Worm (Caenorhabditis elegans) whole organism, L1 larva: Measurements from ENCODE around the gene W02B12.11.

ENCODE experiments used
- C04F5.9 ChIP-seq: sonication (generic microtip); optimal IDR thresholded peaks from 2 replicates; lab custom pipeline; 2016; ENCODE audit warnings: missing genetic modification characterization, missing compliant biosample characterization
- Y116A8C.19 ChIP-seq: sonication (generic microtip); optimal IDR thresholded peaks from 2 replicates; lab custom pipeline; 2016; ENCODE audit warnings: missing compliant biosample characterization, missing genetic modification characterization, borderline replicate concordance
- aha-1 ChIP-seq: fragments of 150-350 bp; optimal IDR thresholded peaks from 2 replicates; lab custom pipeline; 2014; ENCODE audit warnings: missing biosample characterization, missing genetic modification characterization
- ama-1 ChIP-seq: fragments of 150-350 bp; optimal IDR thresholded peaks from 2 replicates; lab custom pipeline; 2014
- blmp-1 ChIP-seq: fragments of 150-350 bp; optimal IDR thresholded peaks from 2 replicates; lab custom pipeline; 2014; ENCODE audit warnings: missing biosample characterization, missing genetic modification characterization
- ceh-63 ChIP-seq: fragments of 200-800 bp; sonication (Bioruptor generic); optimal IDR thresholded peaks from 2 replicates; lab custom pipeline; 2018; ENCODE audit warnings: mild to moderate bottlenecking, missing genetic modification characterization, missing compliant biosample characterization
- ceh-8 ChIP-seq: fragments of 200-800 bp; sonication (Bioruptor generic); optimal IDR thresholded peaks from 2 replicates; lab custom pipeline; 2018; ENCODE audit warnings: mild to moderate bottlenecking, missing genetic modification characterization, moderate library complexity, missing compliant biosample characterization
- ceh-88 ChIP-seq: fragments of 200-800 bp; sonication (Bioruptor generic); IDR thresholded peaks from 2 replicates; pipeline ENCODE4 v1.3.6; 2022; ENCODE audit warnings: missing genetic modification characterization, missing compliant biosample characterization
- ces-1 ChIP-seq: fragments of 150-350 bp; optimal IDR thresholded peaks from 2 replicates; lab custom pipeline; 2014; ENCODE audit warnings: missing biosample characterization, missing genetic modification reagents, missing genetic modification characterization
- dpl-1 ChIP-seq, 3 experiments: fragments of 150-350 bp in 2 of 3; sonication (generic microtip) in 1 of 3; optimal IDR thresholded peaks; 2 replicates each; lab custom pipeline; 2014 to 2017; ENCODE audit warnings: missing biosample characterization in 3 of 3, missing genetic modification characterization in 3 of 3, missing genetic modification reagents in 3 of 3
- elt-3 ChIP-seq, 6 experiments: fragments of 150-350 bp in 1 of 6; sonication (generic microtip); optimal IDR thresholded peaks; 2 replicates each; lab custom pipeline; 2017 to 2018; ENCODE audit warnings: missing biosample characterization in 6 of 6, missing genetic modification characterization in 6 of 6, inconsistent platforms in 1 of 6
- grh-1 ChIP-seq: fragments of 200-800 bp; sonication (Bioruptor generic); IDR thresholded peaks from 2 replicates; pipeline ENCODE4 v1.3.6; 2022; ENCODE audit warnings: missing genetic modification reagents, missing genetic modification characterization, missing compliant biosample characterization
- hlh-4 ChIP-seq: sonication (generic microtip); optimal IDR thresholded peaks from 2 replicates; lab custom pipeline; 2016; ENCODE audit warnings: mild to moderate bottlenecking, missing genetic modification characterization, missing compliant biosample characterization
- hpl-2 ChIP-seq: fragments of 150-350 bp; optimal IDR thresholded peaks from 2 replicates; lab custom pipeline; 2014; ENCODE audit warnings: missing biosample characterization, missing genetic modification reagents, missing genetic modification characterization
- lin-14 ChIP-seq: fragments of 200-800 bp; sonication (Bioruptor generic); optimal IDR thresholded peaks from 2 replicates; lab custom pipeline; 2018; ENCODE audit warnings: mild to moderate bottlenecking, missing genetic modification characterization, moderate library complexity, missing compliant biosample characterization
- lin-15B ChIP-seq: fragments of 150-350 bp; sonication (generic microtip); optimal IDR thresholded peaks from 3 replicates; lab custom pipeline; 2014; ENCODE audit warnings: missing biosample characterization, missing genetic modification characterization
- lir-3 ChIP-seq: sonication (generic microtip); optimal IDR thresholded peaks from 2 replicates; lab custom pipeline; 2016; ENCODE audit warnings: mild to moderate bottlenecking, missing genetic modification characterization, moderate library complexity, missing compliant biosample characterization; ENCODE audit not compliant: poor library complexity
- lsy-2 ChIP-seq, 2 experiments: fragments of 150-350 bp; optimal IDR thresholded peaks; 2 replicates each; lab custom pipeline; 2014; ENCODE audit warnings: missing biosample characterization in 2 of 2, missing genetic modification characterization in 2 of 2
- mab-9 ChIP-seq: fragments of 200-800 bp; sonication (Bioruptor generic); IDR thresholded peaks from 2 replicates; pipeline ENCODE4 v1.3.6; 2022; ENCODE audit warnings: missing genetic modification reagents, missing genetic modification characterization, missing compliant biosample characterization
- mdl-1 ChIP-seq, 2 experiments: fragments of 150-350 bp; optimal IDR thresholded peaks; 2 replicates each; lab custom pipeline; 2014 to 2017; ENCODE audit warnings: missing biosample characterization in 2 of 2, missing genetic modification characterization in 2 of 2, inconsistent platforms in 1 of 2
- mep-1 ChIP-seq: fragments of 150-350 bp; optimal IDR thresholded peaks from 2 replicates; lab custom pipeline; 2014; ENCODE audit warnings: missing biosample characterization, missing genetic modification characterization
- nhr-19 ChIP-seq: fragments of 200-800 bp; sonication (Bioruptor generic); conservative IDR thresholded peaks from 2 replicates; pipeline ENCODE4 v1.3.6; 2022; ENCODE audit warnings: missing genetic modification characterization, missing compliant biosample characterization
- nhr-20 ChIP-seq: sonication (generic microtip); optimal IDR thresholded peaks from 2 replicates; lab custom pipeline; 2016; ENCODE audit warnings: mild to moderate bottlenecking, missing genetic modification characterization, missing compliant biosample characterization
- nhr-237 ChIP-seq: fragments of 150-350 bp; optimal IDR thresholded peaks from 2 replicates; lab custom pipeline; 2014; ENCODE audit warnings: missing biosample characterization, missing genetic modification characterization
- nhr-28 ChIP-seq: fragments of 150-350 bp; optimal IDR thresholded peaks from 2 replicates; lab custom pipeline; 2014; ENCODE audit warnings: missing biosample characterization, missing genetic modification characterization
- nhr-47 ChIP-seq: sonication (generic microtip); optimal IDR thresholded peaks from 2 replicates; lab custom pipeline; 2016; ENCODE audit warnings: mild to moderate bottlenecking, missing genetic modification characterization, moderate library complexity, missing compliant biosample characterization
- nhr-71 ChIP-seq: sonication (generic microtip); optimal IDR thresholded peaks from 2 replicates; lab custom pipeline; 2016; ENCODE audit warnings: mild to moderate bottlenecking, missing genetic modification characterization, moderate library complexity, missing compliant biosample characterization
- nhr-76 ChIP-seq: sonication (generic microtip); optimal IDR thresholded peaks from 2 replicates; lab custom pipeline; 2017; ENCODE audit warnings: missing biosample characterization, missing genetic modification characterization
- nhr-85 ChIP-seq: sonication (generic microtip); peaks from one replicate; lab custom pipeline; 2016; ENCODE audit warnings: missing genetic modification characterization, inconsistent platforms, missing compliant biosample characterization
- nhr-90 ChIP-seq: sonication (generic microtip); optimal IDR thresholded peaks from 2 replicates; lab custom pipeline; 2016; ENCODE audit warnings: mild to moderate bottlenecking, missing genetic modification characterization, missing compliant biosample characterization; ENCODE audit not compliant: poor library complexity
- pag-3 ChIP-seq: sonication (generic microtip); optimal IDR thresholded peaks from 2 replicates; lab custom pipeline; 2017; ENCODE audit warnings: missing genetic modification characterization, mild to moderate bottlenecking, missing compliant biosample characterization, antibody characterized with exemption, borderline replicate concordance; ENCODE audit not compliant: insufficient read depth
- pqm-1 ChIP-seq: sonication (generic microtip); optimal IDR thresholded peaks from 3 replicates; lab custom pipeline; 2017; ENCODE audit warnings: missing biosample characterization, missing genetic modification characterization
- rnt-1 ChIP-seq: sonication (generic microtip); optimal IDR thresholded peaks from 2 replicates; lab custom pipeline; 2016; ENCODE audit warnings: mild to moderate bottlenecking, missing genetic modification characterization, moderate library complexity, missing compliant biosample characterization
- snu-23 ChIP-seq: sonication (generic microtip); optimal IDR thresholded peaks from 2 replicates; lab custom pipeline; 2016; ENCODE audit warnings: missing genetic modification characterization, missing compliant biosample characterization
- sox-4 ChIP-seq: sonication (generic microtip); optimal IDR thresholded peaks from 2 replicates; lab custom pipeline; 2016; ENCODE audit warnings: missing genetic modification characterization, missing compliant biosample characterization
- swsn-7 ChIP-seq: sonication (generic microtip); optimal IDR thresholded peaks from 2 replicates; lab custom pipeline; 2016; ENCODE audit warnings: missing genetic modification characterization, missing compliant biosample characterization
- unc-130 ChIP-seq: fragments of 150-350 bp; optimal IDR thresholded peaks from 2 replicates; lab custom pipeline; 2017; ENCODE audit warnings: missing biosample characterization, missing genetic modification characterization, inconsistent platforms
- unc-62 ChIP-seq: fragments of 150-350 bp; optimal IDR thresholded peaks from 2 replicates; lab custom pipeline; 2014; ENCODE audit warnings: missing biosample characterization, missing genetic modification reagents, missing genetic modification characterization
- unc-98 ChIP-seq: fragments of 200-800 bp; sonication (Bioruptor generic); IDR thresholded peaks from 2 replicates; pipeline ENCODE4 v1.3.6; 2022; ENCODE audit warnings: missing genetic modification characterization, missing compliant biosample characterization
- xbp-1 ChIP-seq: sonication (generic microtip); optimal IDR thresholded peaks from 2 replicates; lab custom pipeline; 2016; ENCODE audit warnings: missing genetic modification characterization, missing compliant biosample characterization
- zip-4 ChIP-seq: fragments of 200-800 bp; sonication (Bioruptor generic); optimal IDR thresholded peaks from 2 replicates; lab custom pipeline; 2018; ENCODE audit warnings: mild to moderate bottlenecking, missing genetic modification characterization, moderate library complexity, missing compliant biosample characterization
- ztf-11 ChIP-seq, 2 experiments: sonication (generic microtip); optimal IDR thresholded peaks; 2 replicates each; lab custom pipeline; 2016 to 2017; ENCODE audit warnings: missing genetic modification characterization in 2 of 2, missing biosample characterization in 1 of 2, missing compliant biosample characterization in 1 of 2
- ztf-4 ChIP-seq: fragments of 150-350 bp; optimal IDR thresholded peaks from 2 replicates; lab custom pipeline; 2014; ENCODE audit warnings: missing biosample characterization, missing genetic modification characterization

The W02B12.11 gene

DNA sequence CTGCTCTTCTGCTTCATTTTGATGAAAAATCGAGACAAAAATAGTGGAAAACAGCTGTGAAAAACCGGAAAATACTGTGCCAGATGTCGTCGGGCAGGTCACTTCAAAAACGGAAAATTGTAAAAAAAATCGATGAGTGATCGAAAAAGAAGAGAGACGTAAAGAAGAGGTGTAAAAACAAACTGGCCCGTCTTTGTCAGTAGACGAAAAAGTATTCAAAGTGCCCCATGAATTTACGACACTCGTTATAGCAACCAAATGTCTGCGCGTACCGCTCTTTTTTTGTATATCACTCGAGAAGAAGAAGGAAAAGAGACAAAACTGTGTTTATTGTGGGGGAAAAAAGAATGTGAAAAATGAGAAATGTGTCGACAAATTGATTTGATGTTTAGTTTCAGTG is 11.5 kb downstream of the W02B12.11 start, which contains the start of gene twk-5:
twk-5 (minus strand) TSS at position 101 of the 400 bp plus-strand sequence.
- TF ChIP-seq nhr-85 (tag; lab: Kevin White, UChicago): peak; percentile 67
- TF ChIP-seq unc-130 (tag; lab: Kevin White, UChicago): no peak
- TF ChIP-seq lin-14 (GFP tag; lab: Kevin White, UChicago): peak; percentile 17
- peak; percentile 4 for TF ChIP-seq snu-23 (GFP tag; lab: Kevin White, UChicago)
- no peak for TF ChIP-seq unc-62 (GFP tag; lab: Kevin White, UChicago)
- TF ChIP-seq lsy-2 (tag; optimal IDR thresholded peaks at IDR 0.05; lab: Kevin White, UChicago): peak in 1 of 2 experiments; percentile 7
- TF ChIP-seq, all 84 proteins: peak for 4

DNA sequence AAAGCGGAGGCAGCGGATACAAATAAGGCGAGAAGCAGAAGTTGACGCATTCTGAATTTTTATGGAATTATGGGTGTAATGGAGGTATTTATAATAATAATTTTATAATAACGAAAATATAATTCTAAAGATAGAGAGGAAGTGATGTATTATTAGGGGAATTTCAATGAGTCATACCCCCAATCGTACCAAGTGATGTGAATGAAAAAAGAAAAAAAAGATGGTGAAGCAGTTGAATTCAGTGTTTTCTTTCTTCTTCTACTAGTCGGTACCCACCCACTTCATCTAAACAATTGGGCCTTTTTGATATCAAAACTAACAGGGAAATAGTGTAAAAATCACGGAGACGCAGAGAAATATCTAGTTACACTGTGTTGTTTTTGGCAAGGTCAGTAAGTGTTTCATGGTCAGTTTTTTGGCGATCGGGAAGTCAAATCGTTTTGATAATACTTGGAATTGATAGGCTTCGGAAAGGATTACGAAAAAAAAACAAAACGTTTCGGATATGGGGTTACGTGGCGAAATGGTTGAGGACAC is 13.1 kb downstream of the W02B12.11 start, which contains the start of gene ttr-18:
ttr-18 (minus strand) TSS at position 51 of the 537 bp plus-strand sequence.
- TF ChIP-seq hlh-4 (tag; lab: Kevin White, UChicago) (no peak), ztf-11 (tag; optimal IDR thresholded peaks at IDR 0.05; lab: Kevin White, UChicago) (no peak), nhr-85 (tag; lab: Kevin White, UChicago) (peak; percentile 77), blmp-1 (tag; lab: Kevin White, UChicago) (peak; percentile 9), nhr-90 (peak; percentile 16), nhr-20 (tag; lab: Kevin White, UChicago) (peak; percentile 28), lin-14 (GFP tag; lab: Kevin White, UChicago) (peak; percentile 58), C04F5.9 (no peak), xbp-1 (tag; lab: Kevin White, UChicago) (no peak), snu-23 (GFP tag; lab: Kevin White, UChicago) (peak; percentile 39), unc-62 (GFP tag; lab: Kevin White, UChicago) (no peak), elt-3 (tag; optimal IDR thresholded peaks at IDR 0.05; lab: Kevin White, UChicago) (peak in 1 of 6 experiments; percentile 40), unc-98 (GFP tag; lab: Robert Waterston, UW) (no peak)
- TF ChIP-seq, all 84 proteins: peak for 7

DNA sequence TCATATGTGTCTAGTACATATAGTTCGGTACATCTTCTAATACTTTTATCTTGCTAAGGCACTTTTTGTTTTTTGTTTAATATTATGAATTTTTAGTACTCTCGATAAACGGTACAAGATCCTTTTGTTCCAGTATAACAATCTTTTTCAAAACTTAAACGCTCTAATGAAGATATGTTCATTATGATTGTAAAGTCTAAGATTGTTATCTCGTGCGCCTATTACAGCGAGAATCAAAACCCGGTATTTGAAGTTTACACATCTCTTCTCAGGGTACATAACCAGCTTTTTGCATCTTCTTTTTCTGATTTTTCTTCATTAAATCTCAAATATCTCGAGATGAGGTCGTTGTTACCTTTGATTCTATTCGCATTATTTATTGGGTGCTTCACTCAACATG is 14.3 kb downstream of the W02B12.11 start, which contains the start of gene B0334.13:
B0334.13 (plus strand) TSS at position 301 of the 400 bp plus-strand sequence.
- TF ChIP-seq ceh-63 (GFP tag; lab: Kevin White, UChicago): no peak
- no peak for TF ChIP-seq ceh-8 (GFP tag; lab: Kevin White, UChicago)
- TF ChIP-seq ceh-88 (GFP tag; lab: Robert Waterston, UW): no peak
- TF ChIP-seq nhr-76 (tag; lab: Kevin White, UChicago): no peak
- no peak for TF ChIP-seq aha-1 (tag; lab: Kevin White, UChicago)
- no peak for TF ChIP-seq mep-1
- no peak for TF ChIP-seq swsn-7 (tag; lab: Kevin White, UChicago)
- TF ChIP-seq ama-1 (lab: Kevin White, UChicago): no peak
- TF ChIP-seq dpl-1 (GFP tag; optimal IDR thresholded peaks at IDR 0.05; lab: Kevin White, UChicago): no peak
- no peak for TF ChIP-seq hpl-2 (GFP tag; lab: Kevin White, UChicago)
- TF ChIP-seq pag-3 (tag; lab: Kevin White, UChicago): no peak

DNA sequence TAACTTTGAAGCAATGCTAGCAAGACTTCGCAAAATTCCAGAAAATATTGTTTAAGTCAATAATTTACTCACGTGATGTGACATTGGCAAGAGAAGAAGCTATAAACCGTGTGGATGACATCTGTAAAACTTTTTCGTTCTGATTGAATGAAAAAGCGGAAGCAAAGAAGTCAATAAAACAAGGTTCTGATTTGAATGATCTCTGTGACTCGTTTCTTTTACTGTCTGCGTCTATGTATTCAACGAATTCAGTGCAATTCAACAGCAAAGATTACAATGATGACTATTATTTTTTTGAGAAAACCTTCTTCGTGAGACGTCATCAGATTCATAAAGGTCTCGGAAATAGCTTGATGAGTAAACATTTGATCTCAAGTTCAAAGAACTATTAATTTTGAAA is 19.2 kb downstream of the W02B12.11 start, which contains the start of gene hacl-1:
hacl-1 (minus strand) TSS at position 121 of the 400 bp plus-strand sequence.
- TF ChIP-seq mdl-1 (tag; optimal IDR thresholded peaks at IDR 0.05; lab: Kevin White, UChicago) (no peak), nhr-237 (tag; lab: Kevin White, UChicago) (no peak), mab-9 (GFP tag; lab: Robert Waterston, UW) (no peak), nhr-20 (tag; lab: Kevin White, UChicago) (peak; percentile 64), lin-14 (GFP tag; lab: Kevin White, UChicago) (peak; percentile 35), ces-1 (no peak), nhr-19 (GFP tag; lab: Robert Waterston, UW) (peak; percentile 49), pqm-1 (tag; lab: Kevin White, UChicago) (no peak), grh-1 (no peak), mep-1 (peak; percentile 28), sox-4 (tag; lab: Kevin White, UChicago) (no peak), nhr-47 (peak; percentile 34), unc-62 (GFP tag; lab: Kevin White, UChicago) (no peak), nhr-90 (peak; percentile 14), lir-3 (no peak), ceh-88 (GFP tag; lab: Robert Waterston, UW) (no peak), ztf-4 (tag; lab: Kevin White, UChicago) (no peak), rnt-1 (tag; lab: Kevin White, UChicago) (no peak), elt-3 (tag; optimal IDR thresholded peaks at IDR 0.05; lab: Kevin White, UChicago) (peak in 1 of 6 experiments; percentile 21), zip-4 (GFP tag; lab: Kevin White, UChicago) (no peak), blmp-1 (tag; lab: Kevin White, UChicago) (peak; percentile 44), ceh-8 (GFP tag; lab: Kevin White, UChicago) (no peak), Y116A8C.19 (tag; lab: Kevin White, UChicago) (no peak), nhr-28 (tag; lab: Kevin White, UChicago) (no peak), lin-15B (tag; lab: Kevin White, UChicago) (no peak), nhr-71 (tag; lab: Kevin White, UChicago) (peak; percentile 74)
